Worm (Caenorhabditis elegans) whole organism, L4/young adult: Measurements from ENCODE around the gene nhr-141.

Experiments used
- W03F9.2 ChIP-seq: fragments of 150-350 bp; optimal IDR thresholded peaks from 2 replicates; lab custom pipeline; 2014; ENCODE audit warnings: missing biosample characterization, missing genetic modification characterization
- dao-5 ChIP-seq: sonication (generic microtip); optimal IDR thresholded peaks from 2 replicates; lab custom pipeline; 2016; ENCODE audit warnings: missing genotype, missing genetic modification characterization, moderate library complexity, missing compliant biosample characterization
- him-1 ChIP-seq: sonication (generic microtip); optimal IDR thresholded peaks from 2 replicates; lab custom pipeline; 2016; ENCODE audit warnings: missing genotype, missing genetic modification reagents, missing genetic modification characterization, missing compliant biosample characterization

DNA sequence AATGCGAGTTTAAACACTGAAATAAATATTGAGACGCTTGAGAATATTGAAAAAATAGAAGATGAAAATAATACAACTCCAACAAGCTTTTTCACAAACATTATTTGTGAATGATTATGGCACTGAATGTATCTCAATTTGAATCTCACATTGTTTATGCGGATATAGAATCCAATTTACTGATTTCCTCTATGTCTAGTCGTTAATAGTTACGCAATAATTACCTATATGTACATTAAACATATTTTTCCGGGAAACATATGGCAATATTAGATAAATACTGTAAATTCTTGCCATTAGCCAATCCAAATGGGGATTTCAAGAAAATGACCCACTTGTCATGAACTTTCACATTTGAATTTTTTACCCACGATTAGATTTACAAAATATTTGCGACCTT, 49.1 kb upstream of the nhr-141 start, which contains the start of gene srx-9:
- TF ChIP-seq dao-5 (tag; lab: Kevin White, UChicago), result no peak
- no peak for TF ChIP-seq him-1 (tag; lab: Kevin White, UChicago)
- no peak for TF ChIP-seq W03F9.2
